Worm (Caenorhabditis elegans) whole organism, L1 larva: ENCODE measurements around the gene F31B9.7.
A peak's percentile ranks its signal among the peaks of the same experiment; 100 is the strongest.

ENCODE experiments used
- C34B4.2 ChIP-seq: sonication (generic microtip); optimal IDR thresholded peaks from 2 replicates; lab custom pipeline; 2017; ENCODE audit warnings: mild to moderate bottlenecking, missing genetic modification characterization, missing compliant biosample characterization
- alr-1 ChIP-seq: fragments of 200-800 bp; sonication (Bioruptor generic); optimal IDR thresholded peaks from 2 replicates; lab custom pipeline; 2018; ENCODE audit warnings: borderline replicate concordance, mild to moderate bottlenecking, missing genetic modification characterization, missing compliant biosample characterization
- ama-1 ChIP-seq: fragments of 150-350 bp; optimal IDR thresholded peaks from 2 replicates; lab custom pipeline; 2014
- ceh-8 ChIP-seq: fragments of 200-800 bp; sonication (Bioruptor generic); optimal IDR thresholded peaks from 2 replicates; lab custom pipeline; 2018; ENCODE audit warnings: mild to moderate bottlenecking, missing genetic modification characterization, moderate library complexity, missing compliant biosample characterization
- ceh-88 ChIP-seq: fragments of 200-800 bp; sonication (Bioruptor generic); IDR thresholded peaks from 2 replicates; pipeline ENCODE4 v1.3.6; 2022; ENCODE audit warnings: missing genetic modification characterization, missing compliant biosample characterization
- ces-1 ChIP-seq: fragments of 150-350 bp; optimal IDR thresholded peaks from 2 replicates; lab custom pipeline; 2014; ENCODE audit warnings: missing biosample characterization, missing genetic modification reagents, missing genetic modification characterization
- dsc-1 ChIP-seq: sonication (generic microtip); optimal IDR thresholded peaks from 2 replicates; lab custom pipeline; 2016; ENCODE audit warnings: mild to moderate bottlenecking, missing genetic modification characterization, missing compliant biosample characterization
- efl-1 ChIP-seq, 4 experiments: fragments of 150-350 bp; optimal IDR thresholded peaks in 3 of 4; peaks in 1 of 4; 1 replicate in 1 of 4; 2 replicates in 3 of 4; lab custom pipeline; 2014; ENCODE audit warnings: missing biosample characterization in 2 of 4, missing genetic modification characterization in 2 of 4, missing genetic modification reagents in 2 of 4
- efl-3 ChIP-seq: fragments of 200-800 bp; sonication (Bioruptor generic); optimal IDR thresholded peaks from 2 replicates; lab custom pipeline; 2018; ENCODE audit warnings: mild to moderate bottlenecking, missing genetic modification characterization, missing compliant biosample characterization
- egl-13 ChIP-seq: sonication (generic microtip); optimal IDR thresholded peaks from 2 replicates; lab custom pipeline; 2016; ENCODE audit warnings: missing genotype, missing genetic modification reagents, missing genetic modification characterization, missing compliant biosample characterization
- elt-2 ChIP-seq: sonication (generic microtip); optimal IDR thresholded peaks from 2 replicates; lab custom pipeline; 2016; ENCODE audit warnings: missing genetic modification characterization, mild to moderate bottlenecking, inconsistent platforms, missing compliant biosample characterization, missing genetic modification reagents
- elt-3 ChIP-seq, 6 experiments: fragments of 150-350 bp in 1 of 6; sonication (generic microtip); optimal IDR thresholded peaks; 2 replicates each; lab custom pipeline; 2017 to 2018; ENCODE audit warnings: missing biosample characterization in 6 of 6, missing genetic modification characterization in 6 of 6, inconsistent platforms in 1 of 6
- hlh-17 ChIP-seq: fragments of 200-800 bp; sonication (Bioruptor generic); optimal IDR thresholded peaks from 2 replicates; lab custom pipeline; 2018; ENCODE audit warnings: missing genetic modification characterization, mild to moderate bottlenecking, missing compliant biosample characterization, moderate library complexity, borderline replicate concordance
- hlh-4 ChIP-seq: sonication (generic microtip); optimal IDR thresholded peaks from 2 replicates; lab custom pipeline; 2016; ENCODE audit warnings: mild to moderate bottlenecking, missing genetic modification characterization, missing compliant biosample characterization
- irx-1 ChIP-seq: sonication (generic microtip); optimal IDR thresholded peaks from 2 replicates; lab custom pipeline; 2016; ENCODE audit warnings: missing genetic modification characterization, missing compliant biosample characterization
- jun-1 ChIP-seq: fragments of 150-350 bp; optimal IDR thresholded peaks from 2 replicates; lab custom pipeline; 2014; ENCODE audit warnings: missing biosample characterization, missing genetic modification reagents, missing genetic modification characterization
- lin-13 ChIP-seq: fragments of 150-350 bp; optimal IDR thresholded peaks from 2 replicates; lab custom pipeline; 2014; ENCODE audit warnings: missing biosample characterization, missing genetic modification reagents, missing genetic modification characterization
- lin-14 ChIP-seq: fragments of 200-800 bp; sonication (Bioruptor generic); optimal IDR thresholded peaks from 2 replicates; lab custom pipeline; 2018; ENCODE audit warnings: mild to moderate bottlenecking, missing genetic modification characterization, moderate library complexity, missing compliant biosample characterization
- lin-15B ChIP-seq: fragments of 150-350 bp; sonication (generic microtip); optimal IDR thresholded peaks from 3 replicates; lab custom pipeline; 2014; ENCODE audit warnings: missing biosample characterization, missing genetic modification characterization
- lin-35 ChIP-seq, 2 experiments: fragments of 150-350 bp; optimal IDR thresholded peaks; 2 replicates each; lab custom pipeline; 2014; ENCODE audit warnings: missing biosample characterization in 2 of 2, missing genetic modification characterization in 2 of 2, missing genetic modification reagents in 2 of 2
- lin-39 ChIP-seq: fragments of 150-350 bp; optimal IDR thresholded peaks from 2 replicates; lab custom pipeline; 2014; ENCODE audit warnings: missing biosample characterization, missing genetic modification reagents, missing genetic modification characterization
- lir-3 ChIP-seq: sonication (generic microtip); optimal IDR thresholded peaks from 2 replicates; lab custom pipeline; 2016; ENCODE audit warnings: mild to moderate bottlenecking, missing genetic modification characterization, moderate library complexity, missing compliant biosample characterization; ENCODE audit not compliant: poor library complexity
- lsy-2 ChIP-seq, 2 experiments: fragments of 150-350 bp; optimal IDR thresholded peaks; 2 replicates each; lab custom pipeline; 2014; ENCODE audit warnings: missing biosample characterization in 2 of 2, missing genetic modification characterization in 2 of 2
- mef-2 ChIP-seq: fragments of 150-350 bp; optimal IDR thresholded peaks from 2 replicates; lab custom pipeline; 2014; ENCODE audit warnings: missing biosample characterization, missing genetic modification characterization
- nhr-11 ChIP-seq: fragments of 150-350 bp; optimal IDR thresholded peaks from 2 replicates; lab custom pipeline; 2014; ENCODE audit warnings: missing biosample characterization, missing genetic modification characterization
- nhr-19 ChIP-seq: fragments of 200-800 bp; sonication (Bioruptor generic); conservative IDR thresholded peaks from 2 replicates; pipeline ENCODE4 v1.3.6; 2022; ENCODE audit warnings: missing genetic modification characterization, missing compliant biosample characterization
- nhr-20 ChIP-seq: sonication (generic microtip); optimal IDR thresholded peaks from 2 replicates; lab custom pipeline; 2016; ENCODE audit warnings: mild to moderate bottlenecking, missing genetic modification characterization, missing compliant biosample characterization
- nhr-28 ChIP-seq: fragments of 150-350 bp; optimal IDR thresholded peaks from 2 replicates; lab custom pipeline; 2014; ENCODE audit warnings: missing biosample characterization, missing genetic modification characterization
- nhr-47 ChIP-seq: sonication (generic microtip); optimal IDR thresholded peaks from 2 replicates; lab custom pipeline; 2016; ENCODE audit warnings: mild to moderate bottlenecking, missing genetic modification characterization, moderate library complexity, missing compliant biosample characterization
- nhr-71 ChIP-seq: sonication (generic microtip); optimal IDR thresholded peaks from 2 replicates; lab custom pipeline; 2016; ENCODE audit warnings: mild to moderate bottlenecking, missing genetic modification characterization, moderate library complexity, missing compliant biosample characterization
- nhr-77 ChIP-seq: fragments of 150-350 bp; optimal IDR thresholded peaks from 2 replicates; lab custom pipeline; 2014; ENCODE audit warnings: missing biosample characterization, missing genetic modification characterization
- nhr-84 ChIP-seq: sonication (generic microtip); optimal IDR thresholded peaks from 2 replicates; lab custom pipeline; 2017; ENCODE audit warnings: missing biosample characterization, missing genetic modification characterization
- nhr-85 ChIP-seq: sonication (generic microtip); peaks from one replicate; lab custom pipeline; 2016; ENCODE audit warnings: missing genetic modification characterization, inconsistent platforms, missing compliant biosample characterization
- pag-3 ChIP-seq: sonication (generic microtip); optimal IDR thresholded peaks from 2 replicates; lab custom pipeline; 2017; ENCODE audit warnings: missing genetic modification characterization, mild to moderate bottlenecking, missing compliant biosample characterization, antibody characterized with exemption, borderline replicate concordance; ENCODE audit not compliant: insufficient read depth
- rnt-1 ChIP-seq: sonication (generic microtip); optimal IDR thresholded peaks from 2 replicates; lab custom pipeline; 2016; ENCODE audit warnings: mild to moderate bottlenecking, missing genetic modification characterization, moderate library complexity, missing compliant biosample characterization
- skn-1 ChIP-seq: fragments of 150-350 bp; optimal IDR thresholded peaks from 2 replicates; lab custom pipeline; 2014; ENCODE audit warnings: missing biosample characterization, missing genetic modification characterization
- sox-4 ChIP-seq: sonication (generic microtip); optimal IDR thresholded peaks from 2 replicates; lab custom pipeline; 2016; ENCODE audit warnings: missing genetic modification characterization, missing compliant biosample characterization
- sptf-1 ChIP-seq: fragments of 150-350 bp; optimal IDR thresholded peaks from 2 replicates; lab custom pipeline; 2014; ENCODE audit warnings: missing biosample characterization, missing genetic modification characterization
- sup-37 ChIP-seq: fragments of 200-800 bp; sonication (Bioruptor generic); optimal IDR thresholded peaks from 2 replicates; lab custom pipeline; 2018; ENCODE audit warnings: mild to moderate bottlenecking, missing genetic modification characterization, missing compliant biosample characterization
- unc-86 ChIP-seq: sonication (generic microtip); optimal IDR thresholded peaks from 2 replicates; lab custom pipeline; 2016; ENCODE audit warnings: missing genetic modification characterization, missing compliant biosample characterization
- unc-98 ChIP-seq: fragments of 200-800 bp; sonication (Bioruptor generic); IDR thresholded peaks from 2 replicates; pipeline ENCODE4 v1.3.6; 2022; ENCODE audit warnings: missing genetic modification characterization, missing compliant biosample characterization
- vab-15 ChIP-seq: sonication (generic microtip); optimal IDR thresholded peaks from 2 replicates; lab custom pipeline; 2017; ENCODE audit warnings: missing genotype, mild to moderate bottlenecking, missing genetic modification characterization, missing compliant biosample characterization
- xbp-1 ChIP-seq: sonication (generic microtip); optimal IDR thresholded peaks from 2 replicates; lab custom pipeline; 2016; ENCODE audit warnings: missing genetic modification characterization, missing compliant biosample characterization

The F31B9.7 gene

ce11 chrX:15919372-15919771, at the start of gene F31B9.7:
Gene F31B9.7 (plus strand): TSS chrX:15919672.
- TF ChIP-seq skn-1 (no peak), irx-1 (tag; lab: Kevin White, UChicago) (no peak), mef-2 (tag; lab: Kevin White, UChicago) (no peak), lin-39 (tag; lab: Kevin White, UChicago) (no peak), egl-13 (tag; lab: Kevin White, UChicago) (no peak), ceh-8 (GFP tag; lab: Kevin White, UChicago) (no peak), alr-1 (tag; lab: Kevin White, UChicago) (no peak), nhr-85 (tag; lab: Kevin White, UChicago) (no peak), lsy-2 (tag; optimal IDR thresholded peaks at IDR 0.05; lab: Kevin White, UChicago) (no peak), sup-37 (GFP tag; lab: Kevin White, UChicago) (no peak), efl-1 (optimal IDR thresholded peaks at IDR 0.05; lab: Kevin White, UChicago) (no peak), efl-1 (GFP tag; optimal IDR thresholded peaks at IDR 0.05 in 1 of 2; lab: Kevin White, UChicago) (no peak), lin-15B (tag; lab: Kevin White, UChicago) (no peak), dsc-1 (tag; lab: Kevin White, UChicago) (no peak), elt-3 (tag; optimal IDR thresholded peaks at IDR 0.05; lab: Kevin White, UChicago) (no peak)
- TF ChIP-seq, all 84 proteins: peak for 0

ce11 chrX:15876936-15877335, 42.5 kb upstream of the F31B9.7 start:
- TF ChIP-seq lin-14 (GFP tag; lab: Kevin White, UChicago) (peak; percentile 38), sptf-1 (tag; lab: Kevin White, UChicago) (no peak), unc-86 (tag; lab: Kevin White, UChicago) (no peak), nhr-28 (tag; lab: Kevin White, UChicago) (no peak), ceh-88 (GFP tag; lab: Robert Waterston, UW) (no peak), C34B4.2 (no peak), ces-1 (no peak), elt-3 (tag; optimal IDR thresholded peaks at IDR 0.05; lab: Kevin White, UChicago) (no peak), sox-4 (tag; lab: Kevin White, UChicago) (no peak), nhr-71 (no peak), nhr-85 (tag; lab: Kevin White, UChicago) (peak; percentile 61)

ce11 chrX:15878785-15879184, 40.7 kb upstream of the F31B9.7 start, which contains the start of gene gmeb-2:
Gene gmeb-2 (plus strand): TSS chrX:15879085.
- TF ChIP-seq hlh-4 (tag; lab: Kevin White, UChicago) (no peak), jun-1 (tag; lab: Kevin White, UChicago) (no peak), nhr-19 (GFP tag; lab: Robert Waterston, UW) (no peak), lin-14 (GFP tag; lab: Kevin White, UChicago) (peak; percentile 23), C34B4.2 (no peak), sox-4 (tag; lab: Kevin White, UChicago) (no peak), nhr-77 (peak; percentile 26), unc-98 (GFP tag; lab: Robert Waterston, UW) (no peak), efl-3 (GFP tag; lab: Kevin White, UChicago) (no peak), nhr-47 (tag; lab: Kevin White, UChicago) (no peak), sptf-1 (tag; lab: Kevin White, UChicago) (no peak), rnt-1 (tag; lab: Kevin White, UChicago) (no peak)
- TF ChIP-seq, all 84 proteins: peak for 2

- TF ChIP-seq ama-1 (no peak), lir-3 (tag; lab: Kevin White, UChicago) (no peak), unc-86 (tag; lab: Kevin White, UChicago) (no peak), nhr-19 (GFP tag; lab: Robert Waterston, UW) (no peak), skn-1 (no peak), hlh-17 (GFP tag; lab: Kevin White, UChicago) (no peak), lin-35 (GFP tag; optimal IDR thresholded peaks at IDR 0.05; lab: Kevin White, UChicago) (no peak), nhr-71 (no peak), nhr-84 (tag; lab: Kevin White, UChicago) (no peak), elt-2 (tag; lab: Kevin White, UChicago) (no peak), nhr-20 (tag; lab: Kevin White, UChicago) (no peak), pag-3 (no peak), vab-15 (no peak), lin-13 (no peak), sptf-1 (tag; lab: Kevin White, UChicago) (no peak), nhr-11 (tag; lab: Kevin White, UChicago) (no peak), rnt-1 (tag; lab: Kevin White, UChicago) (no peak), xbp-1 (no peak), ces-1 (no peak)
These were observed 38.4 kb upstream of the F31B9.7 start for ce11 chrX:15881027-15881426.
